Worm (Caenorhabditis elegans): ENCODE results near the gene F59A7.11.

F59A7.11 gene

DNA sequence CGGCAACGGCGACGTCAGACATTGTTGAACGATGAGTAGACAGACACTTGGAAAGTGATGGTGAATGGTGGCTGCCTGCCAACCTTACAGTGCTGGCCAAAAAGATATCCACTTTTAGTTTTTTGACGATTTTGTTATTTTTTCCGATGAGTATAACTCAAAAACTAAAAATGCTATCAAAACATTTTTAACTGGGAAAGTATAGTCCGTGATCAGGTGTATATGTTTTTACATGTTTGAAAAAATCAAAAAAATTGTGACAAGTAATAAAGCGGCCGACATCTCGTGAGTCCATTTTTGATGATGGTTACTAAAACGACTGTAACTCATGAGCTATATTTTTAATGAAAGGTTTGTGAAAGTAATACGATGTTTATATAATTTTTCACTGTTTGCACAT lies 17.7 kb upstream of the F59A7.11 start, which contains the start of gene hil-6:
hil-6 (minus strand) TSS at position 101 of the 400 bp plus-strand sequence.
- TF ChIP-seq nhr-23 (tag; optimal IDR thresholded peaks at IDR 0.05) (no peak), tbx-2 (tag; optimal IDR thresholded peaks at IDR 0.05) (no peak)

DNA sequence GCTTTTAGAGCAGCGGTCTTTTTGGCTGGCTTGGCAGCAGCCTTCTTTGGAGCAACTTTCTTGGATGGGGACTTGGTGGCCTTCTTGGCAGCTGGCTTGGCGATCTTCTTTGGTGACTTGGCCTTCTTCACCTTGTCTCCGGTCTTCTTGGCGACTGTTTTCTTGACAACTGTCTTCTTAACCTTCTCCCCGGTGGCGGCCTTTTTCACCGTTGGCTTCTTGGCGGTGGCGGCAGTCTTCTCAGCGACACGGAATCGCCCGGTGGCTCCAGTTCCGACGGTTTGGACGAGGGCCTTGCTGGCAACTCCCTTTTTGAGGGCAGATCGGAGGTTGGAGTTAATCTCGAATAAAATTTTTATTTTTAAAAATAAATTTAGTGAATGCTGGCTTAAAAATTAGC lies 16.9 kb upstream of the F59A7.11 start:
- TF ChIP-seq unc-39 (tag; optimal IDR thresholded peaks at IDR 0.05) (no peak), egl-27 (tag; optimal IDR thresholded peaks at IDR 0.05) (no peak), ceh-16 (tag; optimal IDR thresholded peaks at IDR 0.05) (no peak), mdl-1 (tag; optimal IDR thresholded peaks at IDR 0.05) (no peak), ceh-82 (tag; optimal IDR thresholded peaks at IDR 0.05) (no peak), pha-4 (tag; optimal IDR thresholded peaks at IDR 0.05) (no peak)

ce11 chrV:2029877-2030276 lies 16.2 kb upstream of the F59A7.11 start, which contains the start of gene F59A7.12:
Gene F59A7.12 (plus strand): TSS chrV:2030177.
- no peak for TF ChIP-seq fkh-10 (GFP tag; optimal IDR thresholded peaks at IDR 0.05)
- no peak for TF ChIP-seq ama-1 (optimal IDR thresholded peaks at IDR 0.05)
- TF ChIP-seq elt-1 (tag; optimal IDR thresholded peaks at IDR 0.05), result no peak
- TF ChIP-seq zag-1 (tag; optimal IDR thresholded peaks at IDR 0.05), result no peak
- no peak for TF ChIP-seq jun-1 (tag; optimal IDR thresholded peaks at IDR 0.05)
- no peak for TF ChIP-seq egl-27 (tag; optimal IDR thresholded peaks at IDR 0.05)
- no peak for TF ChIP-seq mdl-1 (tag; optimal IDR thresholded peaks at IDR 0.05)
- no peak for TF ChIP-seq ceh-82 (tag; optimal IDR thresholded peaks at IDR 0.05)
- TF ChIP-seq nhr-12 (tag; optimal IDR thresholded peaks at IDR 0.05), result no peak

DNA sequence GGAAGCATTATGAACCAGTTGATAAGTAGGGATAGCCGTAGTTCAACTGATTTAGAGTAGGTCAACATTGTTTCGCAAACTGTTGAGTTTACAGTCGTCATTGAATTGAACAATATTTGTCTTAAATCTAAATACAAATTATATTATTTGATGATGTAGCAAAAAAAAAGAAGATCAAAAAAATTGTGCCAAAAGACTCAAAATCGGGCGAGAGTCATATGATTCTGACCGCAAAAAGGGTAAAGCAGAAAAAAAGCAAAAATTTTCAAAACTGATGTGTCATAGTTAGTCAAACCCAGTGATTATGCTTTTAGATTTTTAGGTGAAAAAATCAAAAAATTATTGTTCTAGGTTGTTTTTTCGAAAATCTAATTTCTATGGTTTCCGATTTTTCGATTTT lies 14.1 kb upstream of the F59A7.11 start, which contains the start of gene srab-13:
srab-13 (minus strand) TSS at position 101 of the 400 bp plus-strand sequence.
- no peak for TF ChIP-seq mml-1 (tag; optimal IDR thresholded peaks at IDR 0.05)
- TF ChIP-seq nfya-1 (tag; optimal IDR thresholded peaks at IDR 0.05; ENCODE audit: insufficient read depth), result no peak

DNA sequence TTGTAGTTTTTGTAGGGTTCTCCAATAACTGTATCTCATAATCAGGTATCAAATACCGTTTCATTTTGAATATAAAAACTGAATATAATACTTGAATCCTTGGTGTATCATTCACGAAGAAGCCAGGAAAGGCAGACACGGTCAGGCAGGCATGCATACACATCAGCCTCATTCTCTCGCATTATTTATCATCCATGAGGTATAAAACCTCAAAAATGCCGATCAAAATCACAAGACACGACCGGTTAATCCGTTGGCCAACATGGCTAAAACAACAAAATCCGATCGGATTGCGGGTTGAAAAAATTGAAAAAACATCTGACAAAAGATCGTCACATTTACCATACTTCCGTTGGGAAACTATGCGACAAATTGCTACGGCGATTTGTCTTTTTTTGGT lies 8.7 kb upstream of the F59A7.11 start, which contains the start of gene F59A7.5:
F59A7.5 (plus strand) TSS at position 301 of the 400 bp plus-strand sequence.
- no peak for TF ChIP-seq nhr-23 (tag; optimal IDR thresholded peaks at IDR 0.05)
- no peak for TF ChIP-seq elt-1 (tag; optimal IDR thresholded peaks at IDR 0.05)
- TF ChIP-seq nhr-76 (tag; optimal IDR thresholded peaks at IDR 0.05), result no peak
- no peak for TF ChIP-seq ceh-16 (tag; optimal IDR thresholded peaks at IDR 0.05)
- no peak for TF ChIP-seq nhr-11 (tag; optimal IDR thresholded peaks at IDR 0.05)
- no peak for TF ChIP-seq ceh-82 (tag; optimal IDR thresholded peaks at IDR 0.05)
- TF ChIP-seq lin-39 (tag; optimal IDR thresholded peaks at IDR 0.05), result no peak
- TF ChIP-seq jun-1 (tag; optimal IDR thresholded peaks at IDR 0.05), result no peak
- TF ChIP-seq nhr-67 (tag; optimal IDR thresholded peaks at IDR 0.05), result no peak
- no peak for TF ChIP-seq mdl-1 (tag; optimal IDR thresholded peaks at IDR 0.05)
- no peak for TF ChIP-seq pha-4 (tag; optimal IDR thresholded peaks at IDR 0.05)
- TF ChIP-seq ztf-11 (tag; optimal IDR thresholded peaks at IDR 0.05), result no peak
- TF ChIP-seq nhr-237 (tag; optimal IDR thresholded peaks at IDR 0.05), result no peak
- TF ChIP-seq lsy-12 (tag; optimal IDR thresholded peaks at IDR 0.05), result no peak
- no peak for TF ChIP-seq fkh-2 (tag; optimal IDR thresholded peaks at IDR 0.05)
- no peak for TF ChIP-seq lin-15B (tag; optimal IDR thresholded peaks at IDR 0.05)
- no peak for TF ChIP-seq R02D3.7 (tag; optimal IDR thresholded peaks at IDR 0.05)
- no peak for TF ChIP-seq nhr-25 (tag; optimal IDR thresholded peaks at IDR 0.05)
- TF ChIP-seq ama-1 (optimal IDR thresholded peaks at IDR 0.05), result no peak
- TF ChIP-seq egl-27 (tag; optimal IDR thresholded peaks at IDR 0.05), result no peak

DNA sequence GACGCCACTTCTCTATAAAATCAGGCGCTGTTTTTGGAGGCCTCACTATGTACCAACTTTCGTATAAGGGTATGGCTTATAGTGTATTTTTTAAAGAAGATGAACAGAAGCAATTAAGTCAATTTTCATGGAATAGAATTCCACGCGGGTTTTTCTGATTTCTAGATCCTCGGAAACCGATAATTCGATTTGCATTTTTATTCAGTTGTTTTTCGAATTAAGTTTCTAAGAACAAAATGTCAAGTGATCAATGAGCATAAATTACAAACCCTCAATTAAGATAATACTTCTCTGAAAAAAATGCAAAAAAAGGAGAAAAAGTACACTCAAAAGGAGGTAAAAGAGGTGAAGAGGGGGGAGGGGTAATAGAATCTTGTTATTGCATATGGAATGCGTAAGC lies 7.6 kb upstream of the F59A7.11 start:
- TF ChIP-seq hmg-11 (tag; optimal IDR thresholded peaks at IDR 0.05) (no peak), ZK546.5 (tag; optimal IDR thresholded peaks at IDR 0.05) (no peak), mml-1 (tag; optimal IDR thresholded peaks at IDR 0.05) (no peak), unc-62 (GFP tag; optimal IDR thresholded peaks at IDR 0.05) (no peak)

ce11 chrV:2018689-2019088 lies 5.0 kb upstream of the F59A7.11 start, which contains the start of gene F59A7.14:
Gene F59A7.14 (plus strand): TSS chrV:2018989.
- no peak for TF ChIP-seq R02D3.7 (tag; optimal IDR thresholded peaks at IDR 0.05)
- no peak for TF ChIP-seq elt-2 (tag; optimal IDR thresholded peaks at IDR 0.05)
- no peak for TF ChIP-seq ZK546.5 (tag; optimal IDR thresholded peaks at IDR 0.05)
- no peak for TF ChIP-seq fkh-10 (GFP tag; optimal IDR thresholded peaks at IDR 0.05)
- no peak for TF ChIP-seq pqm-1 (tag; optimal IDR thresholded peaks at IDR 0.05)
- no peak for TF ChIP-seq nfya-1 (tag; optimal IDR thresholded peaks at IDR 0.05; ENCODE audit: insufficient read depth)
- no peak for TF ChIP-seq nhr-77 (tag; optimal IDR thresholded peaks at IDR 0.05)
- no peak for TF ChIP-seq ceh-16 (tag; optimal IDR thresholded peaks at IDR 0.05)
- TF ChIP-seq tbx-2 (tag; optimal IDR thresholded peaks at IDR 0.05), result no peak
- no peak for TF ChIP-seq hmg-11 (tag; optimal IDR thresholded peaks at IDR 0.05)
- no peak for TF ChIP-seq lin-39 (tag; optimal IDR thresholded peaks at IDR 0.05)
- TF ChIP-seq unc-62 (GFP tag; optimal IDR thresholded peaks at IDR 0.05), result no peak
- TF ChIP-seq ceh-28 (tag; optimal IDR thresholded peaks at IDR 0.05), result no peak
- no peak for TF ChIP-seq sea-2 (GFP tag; optimal IDR thresholded peaks at IDR 0.05)
- no peak for TF ChIP-seq ztf-4 (tag; optimal IDR thresholded peaks at IDR 0.05)
- no peak for TF ChIP-seq ama-1 (optimal IDR thresholded peaks at IDR 0.05)

Data from whole organism, L3 larva.